Fruit fly (Drosophila melanogaster) whole organism, embryonic: ENCODE results near the gene ph-d.

Source experiments
- Antp ChIP-seq: fragments of 200-800 bp; sonication (Bioruptor generic); optimal IDR thresholded peaks from 3 replicates; lab custom pipeline; 2016; ENCODE audit warnings: missing biosample characterization, missing genetic modification characterization
- Asciz ChIP-seq: fragments of 200-800 bp; sonication (Bioruptor generic); optimal IDR thresholded peaks from 2 replicates; lab custom pipeline; 2017; ENCODE audit warnings: missing biosample characterization, mild to moderate bottlenecking, missing genetic modification characterization, missing genetic modification reagents
- BEAF-32 ChIP-seq: fragments of 200-800 bp; sonication (Bioruptor generic); optimal IDR thresholded peaks from 3 replicates; lab custom pipeline; 2017; ENCODE audit warnings: missing biosample characterization, missing genetic modification characterization, mild to moderate bottlenecking, moderate library complexity, missing genetic modification reagents
- CG10209 ChIP-seq: fragments of 200-800 bp; sonication (Bioruptor generic); optimal IDR thresholded peaks from 3 replicates; lab custom pipeline; 2017; ENCODE audit warnings: missing biosample characterization, mild to moderate bottlenecking, missing genetic modification characterization, missing genetic modification reagents
- CG11085 ChIP-seq: fragments of 200-800 bp; sonication (Bioruptor generic); IDR thresholded peaks from 2 replicates; pipeline ENCODE4 v1.3.6; 2022; ENCODE audit warnings: missing biosample characterization, missing genetic modification characterization
- CG11504 ChIP-seq: fragments of 200-800 bp; sonication (Bioruptor generic); optimal IDR thresholded peaks from 3 replicates; lab custom pipeline; 2019; ENCODE audit warnings: missing biosample characterization, mild to moderate bottlenecking, missing genetic modification characterization, moderate library complexity
- CG11696 ChIP-seq: fragments of 200-800 bp; sonication (Bioruptor generic); IDR thresholded peaks from 2 replicates; pipeline ENCODE4 v1.3.6; 2022; ENCODE audit warnings: missing biosample characterization, missing genetic modification characterization
- CG12769 ChIP-seq: fragments of 200-800 bp; sonication (Bioruptor generic); optimal IDR thresholded peaks from 2 replicates; lab custom pipeline; 2019; ENCODE audit warnings: missing biosample characterization, mild to moderate bottlenecking, missing genetic modification characterization, moderate library complexity
- CG12942 ChIP-seq: fragments of 200-800 bp; sonication (Bioruptor generic); optimal IDR thresholded peaks from 3 replicates; lab custom pipeline; 2016; ENCODE audit warnings: missing biosample characterization, missing genetic modification characterization
- CG13624 ChIP-seq: fragments of 200-800 bp; sonication (Bioruptor generic); optimal IDR thresholded peaks from 2 replicates; lab custom pipeline; 2016; ENCODE audit warnings: missing biosample characterization, missing genetic modification characterization
- CG1529 ChIP-seq: fragments of 200-800 bp; sonication (Bioruptor generic); optimal IDR thresholded peaks from 3 replicates; lab custom pipeline; 2018; ENCODE audit warnings: missing biosample characterization, missing genetic modification characterization
- CG16815 ChIP-seq: fragments of 200-800 bp; sonication (Bioruptor generic); optimal IDR thresholded peaks from 3 replicates; lab custom pipeline; 2017; ENCODE audit warnings: missing biosample characterization, mild to moderate bottlenecking, missing genetic modification characterization
- CG17612 ChIP-seq: fragments of 200-800 bp; sonication (Bioruptor generic); IDR thresholded peaks from 2 replicates; pipeline ENCODE4 v1.3.6; 2022; ENCODE audit warnings: missing biosample characterization, missing genetic modification characterization
- CG17912 ChIP-seq: fragments of 200-800 bp; sonication (Bioruptor generic); optimal IDR thresholded peaks from 2 replicates; lab custom pipeline; 2018; ENCODE audit warnings: missing biosample characterization, mild to moderate bottlenecking, missing genetic modification characterization
- CG31365 ChIP-seq: fragments of 200-800 bp; sonication (Bioruptor generic); optimal IDR thresholded peaks from 2 replicates; lab custom pipeline; 2018; ENCODE audit warnings: missing biosample characterization, mild to moderate bottlenecking, missing genetic modification characterization
- CG32532 ChIP-seq: fragments of 200-800 bp; sonication (Bioruptor generic); IDR thresholded peaks from 2 replicates; pipeline ENCODE4 v1.3.6; 2022; ENCODE audit warnings: missing biosample characterization, missing genetic modification characterization
- CG32767 ChIP-seq: fragments of 200-800 bp; sonication (Bioruptor generic); IDR thresholded peaks from 2 replicates; pipeline ENCODE4 v1.3.6; 2022; ENCODE audit warnings: missing biosample characterization, missing genetic modification characterization
- CG4282 ChIP-seq: fragments of 200-800 bp; sonication (Bioruptor generic); optimal IDR thresholded peaks from 2 replicates; lab custom pipeline; 2016; ENCODE audit warnings: missing biosample characterization, missing genetic modification characterization
- CG6765 ChIP-seq: fragments of 200-800 bp; sonication (Bioruptor generic); optimal IDR thresholded peaks from 3 replicates; lab custom pipeline; 2017; ENCODE audit warnings: missing biosample characterization, mild to moderate bottlenecking, missing genetic modification characterization
- CG8388 ChIP-seq: fragments of 200-800 bp; sonication (Bioruptor generic); optimal IDR thresholded peaks from 2 replicates; lab custom pipeline; 2019; ENCODE audit warnings: missing biosample characterization, mild to moderate bottlenecking, missing genetic modification characterization, moderate library complexity
- CG9609 ChIP-seq: fragments of 200-800 bp; sonication (Bioruptor generic); optimal IDR thresholded peaks from 3 replicates; lab custom pipeline; 2016; ENCODE audit warnings: missing biosample characterization, missing genetic modification characterization
- CG9932 ChIP-seq: fragments of 200-800 bp; sonication (Bioruptor generic); IDR thresholded peaks from 2 replicates; pipeline ENCODE4 v1.3.6; 2022; ENCODE audit warnings: missing biosample characterization, missing genetic modification characterization
- ERR ChIP-seq: fragments of 200-800 bp; sonication (Bioruptor generic); optimal IDR thresholded peaks from 2 replicates; lab custom pipeline; 2016; ENCODE audit warnings: missing biosample characterization, missing genetic modification characterization
- Gug ChIP-seq: fragments of 200-800 bp; sonication (Bioruptor generic); IDR thresholded peaks from 4 replicates; pipeline ENCODE4 v1.3.6; 2022; ENCODE audit warnings: missing biosample characterization, missing genetic modification characterization
- Hr51 ChIP-seq, 2 experiments: fragments of 200-800 bp; sonication (Bioruptor generic); optimal IDR thresholded peaks; 2 replicates in 1 of 2; 3 replicates in 1 of 2; lab custom pipeline; 2016 to 2018; ENCODE audit warnings: missing biosample characterization in 2 of 2, missing genetic modification characterization in 2 of 2, mild to moderate bottlenecking in 1 of 2, moderate library complexity in 1 of 2
- Lim3 ChIP-seq: fragments of 200-800 bp; sonication (Bioruptor generic); IDR thresholded peaks from 2 replicates; pipeline ENCODE4 v1.3.6; 2022; ENCODE audit warnings: missing biosample characterization, missing genetic modification characterization
- Lpt ChIP-seq: fragments of >200 bp; optimal IDR thresholded peaks from 2 replicates; lab custom pipeline; 2018; ENCODE audit warnings: missing biosample characterization, missing genetic modification characterization
- Mrtf ChIP-seq: fragments of 200-800 bp; sonication (Bioruptor generic); IDR thresholded peaks from 3 replicates; pipeline ENCODE4 v1.3.6; 2022; ENCODE audit warnings: missing biosample characterization, missing genetic modification characterization
- NK7.1 ChIP-seq: fragments of 200-800 bp; sonication (Bioruptor generic); optimal IDR thresholded peaks from 3 replicates; lab custom pipeline; 2016; ENCODE audit warnings: missing biosample characterization, missing genetic modification characterization
- Ssrp ChIP-seq: fragments of 200-800 bp; sonication (Bioruptor generic); optimal IDR thresholded peaks from 2 replicates; lab custom pipeline; 2018; ENCODE audit warnings: missing biosample characterization, mild to moderate bottlenecking, missing genetic modification characterization, moderate library complexity
- ab ChIP-seq: fragments of 200-800 bp; sonication (Bioruptor generic); optimal IDR thresholded peaks from 2 replicates; lab custom pipeline; 2016; ENCODE audit warnings: missing biosample characterization, missing genetic modification characterization
- ash1 ChIP-seq: fragments of 200-800 bp; sonication (Bioruptor generic); optimal IDR thresholded peaks from 2 replicates; lab custom pipeline; 2018; ENCODE audit warnings: missing biosample characterization, mild to moderate bottlenecking, missing genetic modification characterization
- bbx ChIP-seq: fragments of 200-800 bp; sonication (Bioruptor generic); IDR thresholded peaks from 2 replicates; pipeline ENCODE4 v1.3.6; 2022; ENCODE audit warnings: missing biosample characterization, missing genetic modification characterization; ENCODE audit not compliant: partially characterized antibody
- dm ChIP-seq: fragments of 200-800 bp; sonication (Bioruptor generic); optimal IDR thresholded peaks from 3 replicates; lab custom pipeline; 2016; ENCODE audit warnings: missing biosample characterization, missing genetic modification characterization
- eve ChIP-seq, 2 experiments: fragments of >200 bp; optimal IDR thresholded peaks; 2 replicates each; lab custom pipeline; 2017; ENCODE audit warnings: missing biosample characterization in 2 of 2, missing genetic modification characterization in 2 of 2
- fd96Cb ChIP-seq: fragments of 200-800 bp; sonication (Bioruptor generic); optimal IDR thresholded peaks from 2 replicates; lab custom pipeline; 2018; ENCODE audit warnings: missing biosample characterization, mild to moderate bottlenecking, missing genetic modification characterization, moderate library complexity
- fu2 ChIP-seq: fragments of 200-800 bp; sonication (Bioruptor generic); optimal IDR thresholded peaks from 2 replicates; lab custom pipeline; 2016; ENCODE audit warnings: missing biosample characterization, missing genetic modification characterization
- gcm ChIP-seq: fragments of 200-800 bp; sonication (Bioruptor generic); optimal IDR thresholded peaks from 2 replicates; lab custom pipeline; 2019; ENCODE audit warnings: missing biosample characterization, mild to moderate bottlenecking, missing genetic modification characterization, moderate library complexity
- ham ChIP-seq: fragments of 200-800 bp; sonication (Bioruptor generic); IDR thresholded peaks from 2 replicates; pipeline ENCODE4 v1.3.6; 2022; ENCODE audit warnings: missing biosample characterization, missing genetic modification characterization
- lola ChIP-seq, 3 experiments: fragments of >200 bp in 2 of 3; fragments of 200-800 bp in 1 of 3; sonication (Bioruptor generic) in 1 of 3; optimal IDR thresholded peaks; 2 replicates each; lab custom pipeline; 2017 to 2019; ENCODE audit warnings: missing biosample characterization in 3 of 3, missing genetic modification characterization in 3 of 3, mild to moderate bottlenecking in 1 of 3, moderate library complexity in 1 of 3
- maf-S ChIP-seq: fragments of 200-800 bp; sonication (Bioruptor generic); optimal IDR thresholded peaks from 2 replicates; lab custom pipeline; 2016; ENCODE audit warnings: missing biosample characterization, missing genetic modification characterization
- nerfin-2 ChIP-seq: fragments of 200-800 bp; sonication (Bioruptor generic); IDR thresholded peaks from 2 replicates; pipeline ENCODE4 v1.3.6; 2022; ENCODE audit warnings: missing biosample characterization, missing genetic modification characterization; ENCODE audit not compliant: partially characterized antibody
- odd ChIP-seq: fragments of 200-800 bp; sonication (Bioruptor generic); optimal IDR thresholded peaks from 2 replicates; lab custom pipeline; 2017; ENCODE audit warnings: missing biosample characterization, mild to moderate bottlenecking, missing genetic modification characterization
- schlank ChIP-seq: fragments of 200-800 bp; sonication (Bioruptor generic); optimal IDR thresholded peaks from 2 replicates; lab custom pipeline; 2018; ENCODE audit warnings: missing biosample characterization, mild to moderate bottlenecking, missing genetic modification characterization
- shn ChIP-seq: fragments of 200-800 bp; sonication (Bioruptor generic); optimal IDR thresholded peaks from 3 replicates; lab custom pipeline; 2016; ENCODE audit warnings: missing biosample characterization, missing genetic modification characterization
- slp2 ChIP-seq: fragments of 200-800 bp; sonication (Bioruptor generic); optimal IDR thresholded peaks from 2 replicates; lab custom pipeline; 2016; ENCODE audit warnings: missing biosample characterization, missing genetic modification characterization
- ssp ChIP-seq: fragments of 200-800 bp; sonication (Bioruptor generic); IDR thresholded peaks from 2 replicates; pipeline ENCODE4 v1.3.6; 2022; ENCODE audit warnings: missing biosample characterization, missing genetic modification characterization
- stc ChIP-seq: fragments of 200-800 bp; sonication (Bioruptor generic); IDR thresholded peaks from 2 replicates; pipeline ENCODE4 v1.3.6; 2022; ENCODE audit warnings: missing biosample characterization, missing genetic modification characterization
- tna ChIP-seq: fragments of 200-800 bp; sonication (Bioruptor generic); IDR thresholded peaks from 2 replicates; pipeline ENCODE4 v1.3.6; 2022; ENCODE audit warnings: missing biosample characterization, missing genetic modification characterization; ENCODE audit not compliant: partially characterized antibody
- ttk ChIP-seq: fragments of 200-800 bp; sonication (Bioruptor generic); IDR thresholded peaks from 2 replicates; pipeline ENCODE4 v2.1.2; 2022; ENCODE audit warnings: missing biosample characterization, missing genetic modification characterization
- zen2 ChIP-seq: fragments of 200-800 bp; sonication (Bioruptor generic); IDR thresholded peaks from 3 replicates; pipeline ENCODE4 v1.3.6; 2022; ENCODE audit warnings: missing biosample characterization, missing genetic modification characterization; ENCODE audit not compliant: partially characterized antibody

The ph-d gene

DNA sequence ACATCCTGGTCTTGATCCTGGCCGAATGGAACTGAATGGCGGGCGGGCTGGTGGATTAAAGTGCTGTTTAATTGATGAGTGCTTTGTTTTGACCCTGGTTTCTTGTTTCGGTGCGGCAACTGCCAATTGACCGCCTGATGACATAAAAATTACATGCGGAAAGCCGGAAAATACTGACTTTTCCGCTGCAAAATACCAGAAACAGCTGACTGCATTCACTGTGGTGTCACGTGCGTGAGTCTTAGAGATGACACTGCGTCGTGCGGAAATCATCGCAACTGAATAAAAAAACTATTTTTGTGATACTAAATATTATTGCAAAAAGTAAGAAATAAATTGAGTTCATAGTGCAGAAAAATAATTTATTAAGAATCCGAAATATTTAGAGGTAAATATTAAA is 26.4 kb upstream of the ph-d start, which contains the start of gene bcn92 (continued):
- peak; percentile 97 for TF ChIP-seq bbx (GFP tag; lab: Robert Waterston, UW)
- TF ChIP-seq CG32532 (GFP tag; lab: Robert Waterston, UW): peak; percentile 61
- no peak for TF ChIP-seq Lpt (GFP tag; lab: Kevin White, UChicago)
- TF ChIP-seq Lim3 (GFP tag; lab: Robert Waterston, UW): no peak
- no peak for TF ChIP-seq CG16815 (GFP tag; lab: Kevin White, UChicago)
- TF ChIP-seq CG11504 (tag; lab: Kevin White, UChicago): no peak
- no peak for TF ChIP-seq CG17612 (GFP tag; lab: Robert Waterston, UW)
- TF ChIP-seq CG9932 (GFP tag; lab: Robert Waterston, UW): peak; percentile 84
- TF ChIP-seq Gug: peak; percentile 56; the same call in 2 of the 4 replicates
- TF ChIP-seq zen2 (GFP tag; lab: Robert Waterston, UW): peak; percentile 92
- peak; percentile 85 for TF ChIP-seq tna (GFP tag; lab: Robert Waterston, UW)
- TF ChIP-seq ssp (GFP tag; lab: Robert Waterston, UW): no peak
- TF ChIP-seq gcm (GFP tag; lab: Kevin White, UChicago): no peak
- no peak for TF ChIP-seq CG17912
- TF ChIP-seq fd96Cb (tag; lab: Kevin White, UChicago): no peak
- no peak for TF ChIP-seq CG32767 (GFP tag; lab: Robert Waterston, UW)
- TF ChIP-seq CG31365 (tag; lab: Kevin White, UChicago): no peak
- peak; percentile 46 for TF ChIP-seq CG12769
- TF ChIP-seq fu2 (GFP tag; lab: Kevin White, UChicago): peak; percentile 21
- peak in 1 of 3 experiments; percentile 21 for TF ChIP-seq lola (GFP tag; optimal IDR thresholded peaks at IDR 0.05; lab: Kevin White, UChicago)
- 0 out of 2 replicates have a peak, but pooled peaks have one; percentile 9 for TF ChIP-seq stc (GFP tag; lab: Robert Waterston, UW)
- TF ChIP-seq ERR: peak; percentile 19
- no peak for TF ChIP-seq CG6765 (GFP tag; lab: Kevin White, UChicago)
- no peak for TF ChIP-seq schlank
- TF ChIP-seq ab (GFP tag; lab: Kevin White, UChicago): no peak
- peak; percentile 2 for TF ChIP-seq Ssrp (tag; lab: Kevin White, UChicago)
- TF ChIP-seq CG11696 (GFP tag; lab: Robert Waterston, UW): no peak
- no peak for TF ChIP-seq Mrtf
- 0 out of 2 replicates have a peak, but pooled peaks have one; percentile 11 for TF ChIP-seq CG11085 (GFP tag; lab: Robert Waterston, UW)
- TF ChIP-seq NK7.1 (GFP tag; lab: Kevin White, UChicago): no peak
- peak; percentile 90 for TF ChIP-seq BEAF-32 (GFP tag; lab: Kevin White, UChicago)
- peak; percentile 73 for TF ChIP-seq nerfin-2 (GFP tag; lab: Robert Waterston, UW)
- no peak for TF ChIP-seq CG4282 (GFP tag; lab: Kevin White, UChicago)
- TF ChIP-seq Asciz (GFP tag; lab: Kevin White, UChicago): no peak
- peak; percentile 41 for TF ChIP-seq Antp (GFP tag; lab: Kevin White, UChicago)
- TF ChIP-seq CG9609 (GFP tag; lab: Kevin White, UChicago): no peak
- TF ChIP-seq CG12942 (GFP tag; lab: Kevin White, UChicago): peak; percentile 25
- no peak for TF ChIP-seq ash1 (GFP tag; lab: Kevin White, UChicago)
- TF ChIP-seq ttk (GFP tag; lab: Robert Waterston, UW): no peak
- TF ChIP-seq dm: peak; percentile 64
- TF ChIP-seq slp2 (GFP tag; lab: Kevin White, UChicago): peak; percentile 16
- no peak for TF ChIP-seq CG1529
- peak in 1 of 2 experiments; percentile 17 for TF ChIP-seq Hr51 (GFP tag; optimal IDR thresholded peaks at IDR 0.05; lab: Kevin White, UChicago)
- no peak for TF ChIP-seq eve (GFP tag; optimal IDR thresholded peaks at IDR 0.05; lab: Kevin White, UChicago)
- peak; percentile 58 for TF ChIP-seq CG13624 (GFP tag; lab: Kevin White, UChicago)
- peak; percentile 15 for TF ChIP-seq CG8388
- no peak for TF ChIP-seq odd
- no peak for TF ChIP-seq ham (GFP tag; lab: Robert Waterston, UW)
- peak; percentile 49 for TF ChIP-seq maf-S (GFP tag; lab: Kevin White, UChicago)
- peak; percentile 16 for TF ChIP-seq shn (GFP tag; lab: Kevin White, UChicago)
- TF ChIP-seq CG10209 (GFP tag; lab: Kevin White, UChicago): peak; percentile 19
